Fruit fly (Drosophila melanogaster): ENCODE measurements around the gene CG4553.

CG4553 gene

dm6 chr3R:25462642-25463317 lies 13.9 kb downstream of the CG4553 start (continued):
- TF ChIP-seq CG7839 (tag; optimal IDR thresholded peaks at IDR 0.05) (peak; percentile 56), ranshi (GFP tag; IDR thresholded peaks at IDR 0.05) (0 out of 2 replicates have a peak, but pooled peaks have one; percentile 19), CG14965 (GFP tag; optimal IDR thresholded peaks at IDR 0.05; ENCODE audit: borderline replicate concordance) (no peak), Doc3 (GFP tag; IDR thresholded peaks at IDR 0.05; ENCODE audit: partially characterized antibody) (no peak), Poxn (GFP tag; IDR thresholded peaks at IDR 0.05) (no peak), zen (tag; optimal IDR thresholded peaks at IDR 0.05) (no peak), gt (GFP tag; IDR thresholded peaks at IDR 0.05) (no peak), CG1529 (GFP tag; optimal IDR thresholded peaks at IDR 0.05) (no peak), ken (GFP tag; IDR thresholded peaks at IDR 0.05) (no peak), dan (GFP tag; IDR thresholded peaks at IDR 0.05) (no peak), Sry-β (GFP tag; optimal IDR thresholded peaks at IDR 0.05) (no peak), grn (GFP tag; optimal IDR thresholded peaks at IDR 0.05) (peak; percentile 75), Vsx1 (GFP tag; optimal IDR thresholded peaks at IDR 0.05) (no peak), Fer3 (tag; optimal IDR thresholded peaks at IDR 0.05) (peak; percentile 61), pfk (GFP tag; optimal IDR thresholded peaks at IDR 0.05) (no peak), nerfin-1 (tag; optimal IDR thresholded peaks at IDR 0.05) (no peak), NfI (GFP tag; optimal IDR thresholded peaks at IDR 0.05) (peak; percentile 44), CG10209 (GFP tag; optimal IDR thresholded peaks at IDR 0.05) (peak; percentile 38), onecut (GFP tag; IDR thresholded peaks at IDR 0.05) (no peak), CG6175 (GFP tag; IDR thresholded peaks at IDR 0.05) (no peak), hkb (optimal IDR thresholded peaks at IDR 0.05) (no peak), hkb (GFP tag; IDR thresholded peaks at IDR 0.05) (peak; percentile 41; the same call in 1 of the 2 replicates), CG33557 (GFP tag; optimal IDR thresholded peaks at IDR 0.05) (no peak), BEAF-32 (GFP tag; optimal IDR thresholded peaks at IDR 0.05) (no peak), Dip3 (GFP tag; optimal IDR thresholded peaks at IDR 0.05) (no peak), Bteb2 (GFP tag; optimal IDR thresholded peaks at IDR 0.05) (no peak), CG15269 (tag; optimal IDR thresholded peaks at IDR 0.05) (peak; percentile 76), CG11247 (GFP tag; IDR thresholded peaks at IDR 0.05) (no peak), inv (GFP tag; IDR thresholded peaks at IDR 0.05; ENCODE audit: partially characterized antibody) (no peak), kni (GFP tag; optimal IDR thresholded peaks at IDR 0.05) (peak; percentile 2), CG10462 (GFP tag; optimal IDR thresholded peaks at IDR 0.05) (no peak), CG32767 (GFP tag; IDR thresholded peaks at IDR 0.05) (no peak), Bgb (GFP tag; IDR thresholded peaks at IDR 0.05; ENCODE audit: partially characterized antibody) (no peak), CG18011 (GFP tag; optimal IDR thresholded peaks at IDR 0.05) (no peak), CG5245 (GFP tag; optimal IDR thresholded peaks at IDR 0.05) (no peak), CG10267 (tag; optimal IDR thresholded peaks at IDR 0.05) (peak; percentile 26), dmrt11E (tag; optimal IDR thresholded peaks at IDR 0.05) (no peak), Ravus (GFP tag; IDR thresholded peaks at IDR 0.05) (no peak), CG1792 (GFP tag; optimal IDR thresholded peaks at IDR 0.05) (no peak), Kr (GFP tag; optimal IDR thresholded peaks at IDR 0.05) (no peak), jumu (GFP tag; optimal IDR thresholded peaks at IDR 0.05) (no peak), az2 (GFP tag; optimal IDR thresholded peaks at IDR 0.05) (no peak), vnd (GFP tag; IDR thresholded peaks at IDR 0.05; ENCODE audit: partially characterized antibody) (no peak), Trl (optimal IDR thresholded peaks at IDR 0.05) (no peak), Trl (GFP tag; optimal IDR thresholded peaks at IDR 0.05) (no peak), D19B (GFP tag; optimal IDR thresholded peaks at IDR 0.05) (peak; percentile 30), Ssrp (tag; optimal IDR thresholded peaks at IDR 0.05) (no peak), CG18599 (GFP tag; optimal IDR thresholded peaks at IDR 0.05) (peak; percentile 49), knrl (GFP tag; IDR thresholded peaks at IDR 0.05; ENCODE audit: partially characterized antibody) (no peak), chm (GFP tag; IDR thresholded peaks at IDR 0.05) (no peak)

All from whole organism, embryonic.